Worm (Caenorhabditis elegans) whole organism, L3 larva: Measurements from ENCODE around the gene C28G1.10.

ENCODE experiments used
- aly-2 ChIP-seq: fragments of 150-350 bp; optimal IDR thresholded peaks from 2 replicates; lab custom pipeline; 2014; ENCODE audit warnings: missing biosample characterization, missing genetic modification characterization
- ama-1 ChIP-seq: fragments of 150-350 bp; optimal IDR thresholded peaks from 2 replicates; lab custom pipeline; 2018
- elt-1 ChIP-seq: fragments of 150-350 bp; optimal IDR thresholded peaks from 2 replicates; lab custom pipeline; 2014; ENCODE audit warnings: missing biosample characterization, missing genetic modification characterization
- lin-15B ChIP-seq: fragments of 150-350 bp; optimal IDR thresholded peaks from 2 replicates; lab custom pipeline; 2014; ENCODE audit warnings: missing biosample characterization, missing genetic modification characterization
- mml-1 ChIP-seq: fragments of 150-350 bp; sonication (generic microtip); optimal IDR thresholded peaks from 3 replicates; lab custom pipeline; 2014; ENCODE audit warnings: missing biosample characterization, missing genetic modification characterization
- nfya-1 ChIP-seq: sonication (generic microtip); optimal IDR thresholded peaks from 2 replicates; lab custom pipeline; 2017; ENCODE audit warnings: missing genetic modification characterization, mild to moderate bottlenecking, missing compliant biosample characterization, antibody characterized with exemption, moderate library complexity; ENCODE audit not compliant: insufficient read depth
- nhr-11 ChIP-seq: fragments of 150-350 bp; optimal IDR thresholded peaks from 2 replicates; lab custom pipeline; 2014; ENCODE audit warnings: missing biosample characterization, missing genetic modification characterization
- nhr-12 ChIP-seq: fragments of 150-350 bp; optimal IDR thresholded peaks from 2 replicates; lab custom pipeline; 2014; ENCODE audit warnings: missing biosample characterization, missing genetic modification characterization
- nhr-77 ChIP-seq: fragments of 150-350 bp; optimal IDR thresholded peaks from 2 replicates; lab custom pipeline; 2014; ENCODE audit warnings: missing biosample characterization, missing genetic modification characterization
- pha-4 ChIP-seq: fragments of 150-350 bp; optimal IDR thresholded peaks from 2 replicates; lab custom pipeline; 2014; ENCODE audit warnings: missing biosample characterization, missing genetic modification reagents, missing genetic modification characterization
- snpc-4 ChIP-seq: fragments of 150-350 bp; optimal IDR thresholded peaks from 2 replicates; lab custom pipeline; 2014; ENCODE audit warnings: missing biosample characterization, missing genetic modification characterization
- unc-39 ChIP-seq: sonication (generic microtip); optimal IDR thresholded peaks from 4 replicates; lab custom pipeline; 2017; ENCODE audit warnings: missing biosample characterization, missing genetic modification characterization
- ztf-11 ChIP-seq: fragments of 150-350 bp; optimal IDR thresholded peaks from 2 replicates; lab custom pipeline; 2014; ENCODE audit warnings: missing biosample characterization, missing genetic modification characterization

ce11 chrX:8866563-8866962, 19.6 kb downstream of the C28G1.10 start, which contains the start of gene ins-9:
- TF ChIP-seq nhr-12 (no peak), unc-39 (tag; lab: Kevin White, UChicago) (no peak), aly-2 (tag; lab: Kevin White, UChicago) (no peak), elt-1 (tag; lab: Kevin White, UChicago) (no peak), ztf-11 (tag; lab: Kevin White, UChicago) (no peak), mml-1 (tag; lab: Kevin White, UChicago) (no peak), ama-1 (lab: Kevin White, UChicago) (no peak), nfya-1 (tag; lab: Kevin White, UChicago) (no peak), lin-15B (no peak), nhr-77 (tag; lab: Kevin White, UChicago) (no peak), pha-4 (no peak), snpc-4 (no peak), nhr-11 (no peak)
